Fruit fly (Drosophila melanogaster) whole organism, wandering third instar larva: ENCODE data around the gene CG17140.

ENCODE experiments used
- Dif ChIP-seq: fragments of 200-275, 200-300 bp; sonication (Bioruptor generic); optimal IDR thresholded peaks from 2 replicates; lab custom pipeline; 2018; ENCODE audit warnings: missing biosample characterization, missing genetic modification characterization; ENCODE audit not compliant: partially characterized antibody
- HLH106 ChIP-seq: fragments of 200-800 bp; optimal IDR thresholded peaks from 3 replicates; lab custom pipeline; 2019; ENCODE audit warnings: missing biosample characterization, mild to moderate bottlenecking, missing genetic modification characterization, moderate library complexity
- Hnf4 ChIP-seq: fragments of 200-800 bp; sonication (Bioruptor generic); optimal IDR thresholded peaks from 2 replicates; lab custom pipeline; 2016; ENCODE audit warnings: missing biosample characterization, mild to moderate bottlenecking, missing genetic modification characterization
- Mio ChIP-seq: sonication (Bioruptor generic); optimal IDR thresholded peaks from 2 replicates; lab custom pipeline; 2016; ENCODE audit warnings: missing biosample characterization, missing genetic modification characterization
- Vsx2 ChIP-seq: fragments of 200-300, 225-300 bp; sonication (Bioruptor generic); optimal IDR thresholded peaks from 2 replicates; lab custom pipeline; 2018; ENCODE audit warnings: missing biosample characterization, missing genetic modification characterization; ENCODE audit not compliant: partially characterized antibody
- br ChIP-seq: fragments of 200-800 bp; sonication (Bioruptor generic); optimal IDR thresholded peaks from 2 replicates; lab custom pipeline; 2016; ENCODE audit warnings: missing biosample characterization, missing genetic modification characterization
- psq ChIP-seq: fragments of 200-800 bp; sonication (Bioruptor generic); optimal IDR thresholded peaks from 3 replicates; lab custom pipeline; 2017; ENCODE audit warnings: missing biosample characterization, mild to moderate bottlenecking, missing genetic modification characterization, moderate library complexity
- sv ChIP-seq: fragments of 200-800 bp; sonication (Bioruptor generic); optimal IDR thresholded peaks from 3 replicates; lab custom pipeline; 2016; ENCODE audit warnings: missing biosample characterization, missing genetic modification characterization

DNA sequence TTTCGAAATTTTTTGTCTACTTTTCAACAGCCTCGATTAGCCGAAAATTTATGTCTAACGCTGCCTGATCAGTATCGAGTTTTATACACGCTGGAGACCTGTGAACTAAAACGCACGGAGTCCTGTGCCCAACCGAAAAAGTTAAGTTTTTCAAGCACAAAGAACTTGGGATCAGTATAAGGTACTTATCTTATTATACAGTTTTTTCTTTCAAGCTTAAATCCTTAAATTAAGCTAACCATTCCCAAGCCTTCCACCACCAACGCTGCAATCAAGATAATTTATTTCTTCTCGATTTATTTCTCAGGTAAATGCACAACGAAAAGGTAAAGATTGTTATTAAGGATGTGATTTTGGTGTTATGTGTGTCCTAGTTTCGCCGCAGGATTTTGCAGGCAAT is 1.5 kb upstream of the CG17140 start, which contains the start of gene Porin2:
- TF ChIP-seq psq (GFP tag; lab: Kevin White, UChicago) (no peak), sv (no peak), Dif (no peak), Mio (no peak), br (no peak), HLH106 (tag; lab: Kevin White, UChicago) (no peak), Hnf4 (no peak), Vsx2 (GFP tag; lab: Kevin White, UChicago) (no peak)
